Fruit fly (Drosophila melanogaster) whole organism, prepupa: ENCODE results near the gene Nhe2.

ENCODE experiments used
- Blimp-1 ChIP-seq: fragments of 200-800 bp; sonication (Bioruptor generic); optimal IDR thresholded peaks from 3 replicates; lab custom pipeline; 2017; ENCODE audit warnings: missing biosample characterization, missing genetic modification characterization, mild to moderate bottlenecking, moderate library complexity, missing genetic modification reagents
- CG10631 ChIP-seq: fragments of 200-800 bp; sonication (Bioruptor generic); optimal IDR thresholded peaks from 2 replicates; lab custom pipeline; 2016; ENCODE audit warnings: missing biosample characterization, missing genetic modification characterization
- CG1621 ChIP-seq: fragments of 200-800 bp; sonication (Bioruptor generic); optimal IDR thresholded peaks from 3 replicates; lab custom pipeline; 2018; ENCODE audit warnings: missing biosample characterization, mild to moderate bottlenecking, missing genetic modification characterization
- CG31627 ChIP-seq: fragments of 200-800 bp; sonication (Bioruptor generic); optimal IDR thresholded peaks from 3 replicates; lab custom pipeline; 2016; ENCODE audit warnings: missing biosample characterization, missing genetic modification characterization
- CG32006 ChIP-seq: fragments of 200-800 bp; sonication (Bioruptor generic); optimal IDR thresholded peaks from 3 replicates; lab custom pipeline; 2017; ENCODE audit warnings: missing biosample characterization, mild to moderate bottlenecking, missing genetic modification characterization
- CG34406 ChIP-seq: fragments of 200-800 bp; sonication (Bioruptor generic); optimal IDR thresholded peaks from 3 replicates; lab custom pipeline; 2016; ENCODE audit warnings: missing biosample characterization, missing genetic modification characterization
- CG3919 ChIP-seq: fragments of 200-800 bp; sonication (Bioruptor generic); optimal IDR thresholded peaks from 3 replicates; lab custom pipeline; 2016; ENCODE audit warnings: missing biosample characterization, missing genetic modification characterization
- CG4318 ChIP-seq: fragments of 200-800 bp; sonication (Bioruptor generic); optimal IDR thresholded peaks from 3 replicates; lab custom pipeline; 2017; ENCODE audit warnings: missing biosample characterization, mild to moderate bottlenecking, missing genetic modification characterization
- CG6276 ChIP-seq: fragments of 200-800 bp; sonication (Bioruptor generic); optimal IDR thresholded peaks from 2 replicates; lab custom pipeline; 2017; ENCODE audit warnings: missing biosample characterization, mild to moderate bottlenecking, missing genetic modification characterization
- CG6792 ChIP-seq: fragments of 200-800 bp; sonication (Bioruptor generic); optimal IDR thresholded peaks from 3 replicates; lab custom pipeline; 2016; ENCODE audit warnings: missing biosample characterization, missing genetic modification characterization
- CG6808 ChIP-seq: fragments of 200-800 bp; sonication (Bioruptor generic); optimal IDR thresholded peaks from 3 replicates; lab custom pipeline; 2017; ENCODE audit warnings: missing biosample characterization, missing genetic modification characterization, mild to moderate bottlenecking, moderate library complexity, missing genetic modification reagents
- CG6854 ChIP-seq: fragments of 200-800 bp; sonication (Bioruptor generic); optimal IDR thresholded peaks from 2 replicates; lab custom pipeline; 2017; ENCODE audit warnings: missing biosample characterization, mild to moderate bottlenecking, missing genetic modification characterization
- CG8319 ChIP-seq: fragments of 200-800 bp; sonication (Bioruptor generic); optimal IDR thresholded peaks from 3 replicates; lab custom pipeline; 2016; ENCODE audit warnings: missing biosample characterization, missing genetic modification characterization
- Eip75B ChIP-seq: fragments of 200-800 bp; sonication (Bioruptor generic); optimal IDR thresholded peaks from 3 replicates; lab custom pipeline; 2016; ENCODE audit warnings: missing biosample characterization, missing genetic modification characterization
- Eip78C ChIP-seq: fragments of 200-800 bp; sonication (Bioruptor generic); peaks from one replicate; lab custom pipeline; 2016; ENCODE audit warnings: missing biosample characterization, missing genetic modification characterization
- Ets21C ChIP-seq: fragments of 200-800 bp; sonication (Bioruptor generic); optimal IDR thresholded peaks from 3 replicates; lab custom pipeline; 2016; ENCODE audit warnings: missing biosample characterization, missing genetic modification characterization
- Ets96B ChIP-seq: fragments of 200-800 bp; optimal IDR thresholded peaks from 2 replicates; lab custom pipeline; 2019; ENCODE audit warnings: missing biosample characterization, mild to moderate bottlenecking, missing genetic modification characterization, moderate library complexity
- Hr39 ChIP-seq: fragments of 200-800 bp; sonication (Bioruptor generic); optimal IDR thresholded peaks from 2 replicates; lab custom pipeline; 2016; ENCODE audit warnings: missing biosample characterization, missing genetic modification characterization
- Hr4 ChIP-seq: fragments of 200-800 bp; sonication (Bioruptor generic); optimal IDR thresholded peaks from 3 replicates; lab custom pipeline; 2016; ENCODE audit warnings: missing biosample characterization, missing genetic modification characterization
- Lpt ChIP-seq: fragments of 200-800 bp; sonication (Bioruptor generic); optimal IDR thresholded peaks from 3 replicates; lab custom pipeline; 2016; ENCODE audit warnings: missing biosample characterization, missing genetic modification characterization
- Smox ChIP-seq: fragments of 200-800 bp; sonication (Bioruptor generic); optimal IDR thresholded peaks from 3 replicates; lab custom pipeline; 2016; ENCODE audit warnings: missing biosample characterization, missing genetic modification characterization
- Sox14 ChIP-seq: fragments of 200-800 bp; sonication (Bioruptor generic); optimal IDR thresholded peaks from 3 replicates; lab custom pipeline; 2016; ENCODE audit warnings: missing biosample characterization, missing genetic modification characterization
- Sox15 ChIP-seq: fragments of 200-800 bp; sonication (Bioruptor generic); optimal IDR thresholded peaks from 3 replicates; lab custom pipeline; 2016; ENCODE audit warnings: missing biosample characterization, missing genetic modification characterization
- achi ChIP-seq: fragments of 200-800 bp; sonication (Bioruptor generic); optimal IDR thresholded peaks from 3 replicates; lab custom pipeline; 2016; ENCODE audit warnings: missing biosample characterization, missing genetic modification characterization
- cyc ChIP-seq: fragments of 200-800 bp; sonication (Bioruptor generic); optimal IDR thresholded peaks from 3 replicates; lab custom pipeline; 2016; ENCODE audit warnings: missing biosample characterization, missing genetic modification characterization
- dac ChIP-seq: fragments of 200-800 bp; sonication (Bioruptor generic); optimal IDR thresholded peaks from 2 replicates; lab custom pipeline; 2017; ENCODE audit warnings: missing biosample characterization, mild to moderate bottlenecking, missing genetic modification characterization
- eg ChIP-seq: fragments of 200-800 bp; sonication (Bioruptor generic); IDR thresholded peaks from 3 replicates; pipeline ENCODE4 v1.3.6; 2022; ENCODE audit warnings: missing biosample characterization, missing genetic modification characterization
- esn ChIP-seq: fragments of 200-800 bp; sonication (Bioruptor generic); optimal IDR thresholded peaks from 2 replicates; lab custom pipeline; 2016; ENCODE audit warnings: missing biosample characterization, mild to moderate bottlenecking, missing genetic modification characterization, moderate library complexity
- fd85E ChIP-seq: fragments of 200-800 bp; sonication (Bioruptor generic); optimal IDR thresholded peaks from 3 replicates; lab custom pipeline; 2016; ENCODE audit warnings: missing biosample characterization, missing genetic modification characterization
- net ChIP-seq: fragments of 200-800 bp; sonication (Bioruptor generic); optimal IDR thresholded peaks from 3 replicates; lab custom pipeline; 2016; ENCODE audit warnings: missing biosample characterization, missing genetic modification characterization
- pdm3 ChIP-seq: fragments of 200-800 bp; sonication (Bioruptor generic); optimal IDR thresholded peaks from 3 replicates; lab custom pipeline; 2016; ENCODE audit warnings: missing biosample characterization, missing genetic modification characterization
- salr ChIP-seq, 2 experiments: fragments of 200-800 bp; sonication (Bioruptor generic); optimal IDR thresholded peaks; 3 replicates each; lab custom pipeline; 2016 to 2018; ENCODE audit warnings: missing biosample characterization in 2 of 2, missing genetic modification characterization in 2 of 2, mild to moderate bottlenecking in 1 of 2
- svp ChIP-seq: fragments of 200-800 bp; sonication (Bioruptor generic); peaks from one replicate; lab custom pipeline; 2016; ENCODE audit warnings: missing biosample characterization, missing genetic modification characterization
- topi ChIP-seq: fragments of 200-800 bp; sonication (Bioruptor generic); optimal IDR thresholded peaks from 3 replicates; lab custom pipeline; 2016; ENCODE audit warnings: missing biosample characterization, missing genetic modification characterization
- vri ChIP-seq: fragments of 200-800 bp; sonication (Bioruptor generic); optimal IDR thresholded peaks from 3 replicates; lab custom pipeline; 2016; ENCODE audit warnings: missing biosample characterization, mild to moderate bottlenecking, missing genetic modification characterization

Nhe2 gene

DNA sequence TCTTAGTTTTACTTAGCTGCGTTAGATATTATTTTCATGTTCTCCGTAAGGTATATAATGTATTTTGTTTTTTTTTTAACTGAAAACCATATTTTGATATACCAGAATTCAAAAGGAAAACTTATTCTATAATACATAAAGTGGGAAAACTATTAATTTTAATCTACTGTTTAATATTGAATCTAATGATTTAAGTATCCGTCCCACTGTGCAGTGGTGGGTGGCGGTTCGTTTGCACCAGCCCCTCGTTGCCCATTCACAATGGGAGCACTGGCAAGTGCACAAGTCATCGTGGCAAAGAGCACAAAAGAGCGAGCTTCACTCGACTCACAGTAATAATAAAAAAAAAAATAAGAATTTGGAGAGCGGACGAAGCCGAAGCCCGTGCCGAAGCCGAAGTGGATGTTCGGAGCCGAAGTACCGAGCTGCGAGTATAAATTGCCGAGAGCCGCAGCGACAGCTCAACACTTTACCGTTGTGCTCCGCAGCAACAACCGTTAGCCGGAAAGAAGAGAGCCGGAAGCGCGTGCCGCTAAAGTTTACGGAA, 7.8 kb upstream of the Nhe2 start, which contains the start of gene CG34136 (continued):
- TF ChIP-seq CG32006 (GFP tag; lab: Kevin White, UChicago) (peak; percentile 77), CG3919 (peak; percentile 55), CG8319 (GFP tag; lab: Kevin White, UChicago) (no peak), CG6808 (GFP tag; lab: Kevin White, UChicago) (peak; percentile 44), CG6276 (GFP tag; lab: Kevin White, UChicago) (peak; percentile 71), salr (GFP tag; optimal IDR thresholded peaks at IDR 0.05; lab: Kevin White, UChicago) (peak; percentile 34 to 61), Sox15 (GFP tag; lab: Kevin White, UChicago) (no peak), Ets21C (no peak), CG4318 (GFP tag; lab: Kevin White, UChicago) (peak; percentile 32), CG6792 (GFP tag; lab: Kevin White, UChicago) (peak; percentile 23), Smox (GFP tag; lab: Kevin White, UChicago) (peak; percentile 3), Ets96B (tag; lab: Kevin White, UChicago) (peak; percentile 41)

DNA sequence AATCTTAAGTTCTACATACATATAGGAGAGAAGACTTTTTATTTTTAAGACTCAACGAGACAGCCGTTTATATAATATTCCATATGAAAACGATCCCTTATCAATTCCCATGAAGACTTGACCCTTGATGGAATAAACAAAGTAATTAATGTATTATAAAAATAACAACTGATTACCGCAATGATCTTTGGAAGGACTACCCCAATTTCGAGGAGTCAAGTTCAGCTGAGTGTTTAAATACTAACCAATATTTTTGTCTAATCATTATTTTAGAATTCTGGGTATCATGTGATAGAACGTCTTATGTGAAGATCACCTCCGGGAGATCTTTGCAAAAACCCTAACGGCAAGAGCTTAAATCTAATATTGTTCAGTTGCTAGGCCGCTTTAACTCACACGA, 6.5 kb upstream of the Nhe2 start:
- TF ChIP-seq CG32006 (GFP tag; lab: Kevin White, UChicago) (no peak), net (GFP tag; lab: Kevin White, UChicago) (no peak), vri (GFP tag; lab: Kevin White, UChicago) (peak; percentile 33), Smox (GFP tag; lab: Kevin White, UChicago) (no peak), svp (GFP tag; lab: Kevin White, UChicago) (peak; percentile 96), CG6854 (GFP tag; lab: Kevin White, UChicago) (no peak), topi (no peak), CG8319 (GFP tag; lab: Kevin White, UChicago) (no peak), Eip78C (peak; percentile 17)

DNA sequence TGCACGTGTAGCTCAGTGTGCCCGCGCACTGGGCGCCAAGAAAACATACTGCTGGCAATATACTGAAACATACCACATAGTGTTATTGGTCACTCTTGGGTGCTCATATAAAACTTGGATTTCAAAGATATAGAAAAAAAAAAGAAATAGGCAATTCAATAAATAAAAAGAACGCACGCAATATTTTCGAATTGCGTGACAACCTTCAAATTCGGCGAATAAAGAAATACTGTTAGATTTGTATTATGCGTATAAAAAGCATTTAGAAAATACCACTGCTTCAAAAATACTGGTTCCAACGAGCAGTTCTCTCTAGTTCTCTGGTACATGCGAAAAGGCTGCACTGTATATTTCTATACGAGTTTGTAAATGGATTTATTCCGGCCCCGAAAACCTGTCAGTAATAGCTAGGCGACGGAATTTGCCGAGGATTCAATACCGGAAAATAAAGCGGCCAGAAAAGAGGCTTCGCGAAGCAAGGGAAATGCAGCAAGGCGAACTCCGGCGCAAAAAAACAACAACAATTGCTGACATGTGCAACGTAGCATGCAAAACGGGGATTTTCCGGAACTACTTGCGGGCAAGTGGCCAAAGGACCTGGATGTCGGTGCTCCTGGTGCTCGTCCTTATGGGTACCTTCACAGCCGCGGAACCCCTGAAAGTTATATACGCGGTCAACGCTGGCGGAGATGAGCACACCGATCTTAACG, 1.8 kb upstream of the Nhe2 start, which contains the start of gene CG9257:
Gene CG9257 (plus strand): TSS at position 345 of the 710 bp plus-strand sequence.
- peak; percentile 13 for TF ChIP-seq CG31627
- TF ChIP-seq Lpt (GFP tag; lab: Kevin White, UChicago): no peak
- TF ChIP-seq CG10631 (GFP tag; lab: Kevin White, UChicago): peak; percentile 3
- no peak for TF ChIP-seq CG6808 (GFP tag; lab: Kevin White, UChicago)
- TF ChIP-seq CG34406 (GFP tag; lab: Kevin White, UChicago): no peak
- no peak for TF ChIP-seq Ets21C
- TF ChIP-seq CG1621: peak; percentile 40
- no peak for TF ChIP-seq CG4318 (GFP tag; lab: Kevin White, UChicago)
- peak; percentile 20 for TF ChIP-seq Hr39
- TF ChIP-seq dac (GFP tag; lab: Kevin White, UChicago): no peak
- TF ChIP-seq Eip78C: peak; percentile 24
- TF ChIP-seq pdm3: peak; percentile 12
- no peak for TF ChIP-seq fd85E (GFP tag; lab: Kevin White, UChicago)
- TF ChIP-seq esn (GFP tag; lab: Kevin White, UChicago): peak; percentile 48
- peak; percentile 18 for TF ChIP-seq Sox14 (GFP tag; lab: Kevin White, UChicago)
- TF ChIP-seq Ets96B (tag; lab: Kevin White, UChicago): no peak
- TF ChIP-seq, all 60 proteins: peak for 8

DNA sequence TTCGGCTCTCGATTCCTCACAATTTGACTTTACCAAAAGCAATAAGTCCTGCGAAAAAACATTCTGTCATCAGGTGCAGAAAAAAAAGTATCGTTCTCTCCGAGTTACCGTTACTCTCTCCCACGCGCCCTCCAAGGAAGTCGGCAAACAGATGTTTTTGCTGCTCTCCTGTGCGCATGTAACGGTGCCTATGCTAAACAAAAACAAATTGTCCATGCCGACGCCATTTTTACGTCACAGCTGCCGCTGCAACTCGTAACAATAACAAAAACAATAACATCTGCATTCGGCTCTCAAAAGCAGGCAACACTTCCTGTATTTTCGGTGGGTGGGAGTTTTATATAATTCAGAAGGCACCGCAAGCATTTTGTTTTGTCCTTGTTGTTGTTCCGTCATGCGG, 759 bp downstream of the Nhe2 start:
- TF ChIP-seq CG1621: no peak
- TF ChIP-seq Lpt (GFP tag; lab: Kevin White, UChicago): no peak
- no peak for TF ChIP-seq Eip75B (GFP tag; lab: Kevin White, UChicago)
- no peak for TF ChIP-seq Hr4 (GFP tag; lab: Kevin White, UChicago)
- no peak for TF ChIP-seq achi (GFP tag; lab: Kevin White, UChicago)
- no peak for TF ChIP-seq CG8319 (GFP tag; lab: Kevin White, UChicago)
- no peak for TF ChIP-seq CG10631 (GFP tag; lab: Kevin White, UChicago)
- no peak for TF ChIP-seq cyc
- no peak for TF ChIP-seq eg
- no peak for TF ChIP-seq net (GFP tag; lab: Kevin White, UChicago)
- TF ChIP-seq fd85E (GFP tag; lab: Kevin White, UChicago): no peak
- no peak for TF ChIP-seq Blimp-1 (GFP tag; lab: Kevin White, UChicago)
- no peak for TF ChIP-seq Sox14 (GFP tag; lab: Kevin White, UChicago)
- no peak for TF ChIP-seq dac (GFP tag; lab: Kevin White, UChicago)
- no peak for TF ChIP-seq CG6792 (GFP tag; lab: Kevin White, UChicago)
